Fruit fly (Drosophila melanogaster): ENCODE measurements around the gene sno.

dm6 chrX:13232406-13233195 is 21.1 kb upstream of the sno start:
- TF ChIP-seq kay (GFP tag; ENCODE audit: borderline replicate concordance) (no peak), bab1 (GFP tag; optimal IDR thresholded peaks at IDR 0.05) (no peak), Hr96 (GFP tag; optimal IDR thresholded peaks at IDR 0.05) (no peak), CG12768 (GFP tag; optimal IDR thresholded peaks at IDR 0.05) (no peak), ovo (GFP tag; optimal IDR thresholded peaks at IDR 0.05) (no peak), toe (GFP tag; optimal IDR thresholded peaks at IDR 0.05) (no peak), CG7101 (tag; optimal IDR thresholded peaks at IDR 0.05) (no peak), CG11617 (GFP tag; optimal IDR thresholded peaks at IDR 0.05) (no peak), cic (GFP tag; optimal IDR thresholded peaks at IDR 0.05) (no peak), Clk (GFP tag; optimal IDR thresholded peaks at IDR 0.05) (no peak), pad (GFP tag; optimal IDR thresholded peaks at IDR 0.05) (no peak), CG5204 (GFP tag; optimal IDR thresholded peaks at IDR 0.05) (no peak)

Measured in whole organism, adult.